Fruit fly (Drosophila melanogaster) whole organism, prepupa: ENCODE data around the gene CG12438.

ENCODE experiments used
- CG10631 ChIP-seq: fragments of 200-800 bp; sonication (Bioruptor generic); optimal IDR thresholded peaks from 2 replicates; lab custom pipeline; 2016; ENCODE audit warnings: missing biosample characterization, missing genetic modification characterization
- CG16779 ChIP-seq: fragments of 200-800 bp; sonication (Bioruptor generic); optimal IDR thresholded peaks from 3 replicates; lab custom pipeline; 2017; ENCODE audit warnings: missing biosample characterization, mild to moderate bottlenecking, missing genetic modification characterization
- CG6276 ChIP-seq: fragments of 200-800 bp; sonication (Bioruptor generic); optimal IDR thresholded peaks from 2 replicates; lab custom pipeline; 2017; ENCODE audit warnings: missing biosample characterization, mild to moderate bottlenecking, missing genetic modification characterization
- Eip93F ChIP-seq: fragments of 200-800 bp; sonication (Bioruptor generic); optimal IDR thresholded peaks from 2 replicates; lab custom pipeline; 2016; ENCODE audit warnings: missing biosample characterization, mild to moderate bottlenecking, missing genetic modification characterization
- Gug ChIP-seq: fragments of 200-800 bp; sonication (Bioruptor generic); IDR thresholded peaks from 2 replicates; pipeline ENCODE4 v1.3.6; 2022; ENCODE audit warnings: missing biosample characterization, missing genetic modification characterization
- Hr39 ChIP-seq: fragments of 200-800 bp; sonication (Bioruptor generic); optimal IDR thresholded peaks from 2 replicates; lab custom pipeline; 2016; ENCODE audit warnings: missing biosample characterization, missing genetic modification characterization
- cyc ChIP-seq: fragments of 200-800 bp; sonication (Bioruptor generic); optimal IDR thresholded peaks from 3 replicates; lab custom pipeline; 2016; ENCODE audit warnings: missing biosample characterization, missing genetic modification characterization
- dac ChIP-seq: fragments of 200-800 bp; sonication (Bioruptor generic); optimal IDR thresholded peaks from 2 replicates; lab custom pipeline; 2017; ENCODE audit warnings: missing biosample characterization, mild to moderate bottlenecking, missing genetic modification characterization
- salr ChIP-seq, 2 experiments: fragments of 200-800 bp; sonication (Bioruptor generic); optimal IDR thresholded peaks; 3 replicates each; lab custom pipeline; 2016 to 2018; ENCODE audit warnings: missing biosample characterization in 2 of 2, missing genetic modification characterization in 2 of 2, mild to moderate bottlenecking in 1 of 2
- ss ChIP-seq, 2 experiments: fragments of 200-800 bp; sonication (Bioruptor generic); optimal IDR thresholded peaks; 2 replicates in 1 of 2; 3 replicates in 1 of 2; lab custom pipeline; 2017 to 2018; ENCODE audit warnings: mild to moderate bottlenecking in 2 of 2, missing biosample characterization in 2 of 2, missing genetic modification characterization in 2 of 2, moderate library complexity in 1 of 2

DNA sequence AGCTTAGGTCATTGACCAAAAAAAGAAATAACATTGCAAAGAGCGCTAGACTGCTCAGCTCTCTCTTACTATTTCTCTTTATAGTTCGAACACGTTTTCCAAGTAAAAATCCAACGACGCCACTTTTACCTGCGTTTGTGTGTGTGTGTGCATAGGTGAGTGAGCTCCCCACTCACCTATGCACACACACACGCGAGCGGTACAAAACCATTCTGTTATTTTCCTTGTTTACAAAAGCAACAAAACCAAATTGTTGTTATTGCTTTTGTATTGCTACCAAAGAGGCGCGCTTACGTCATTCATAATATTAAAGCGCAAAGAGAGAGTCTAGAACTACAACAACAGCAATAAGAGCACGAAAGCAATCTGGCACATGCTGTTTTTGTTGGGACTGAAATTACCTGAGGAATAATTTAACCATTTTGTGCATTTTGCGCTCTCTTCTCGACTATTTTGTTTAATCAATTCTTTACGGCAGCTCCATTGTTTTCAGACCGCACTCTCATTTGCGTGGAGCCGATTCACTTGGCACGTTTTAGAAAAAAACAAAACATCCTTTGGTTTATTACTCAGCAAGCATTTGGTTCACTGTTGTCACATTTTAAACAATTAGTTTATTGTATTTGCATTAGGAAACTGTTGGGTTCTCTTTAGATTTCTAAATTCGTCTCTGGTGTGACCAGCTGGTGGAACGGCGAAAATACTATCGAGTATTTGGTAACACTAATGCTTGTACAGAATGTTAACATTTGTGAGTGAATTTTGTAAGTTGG, 11.9 kb upstream of the CG12438 start, which contains the start of gene raw:
- TF ChIP-seq Gug (GFP tag; lab: Robert Waterston, UW) (no peak), Eip93F (GFP tag; lab: Kevin White, UChicago) (no peak), salr (GFP tag; optimal IDR thresholded peaks at IDR 0.05; lab: Kevin White, UChicago) (no peak), cyc (no peak), Hr39 (GFP tag; lab: Kevin White, UChicago) (no peak), CG6276 (GFP tag; lab: Kevin White, UChicago) (peak; percentile 17), CG16779 (tag; lab: Kevin White, UChicago) (no peak), ss (GFP tag; optimal IDR thresholded peaks at IDR 0.05; lab: Kevin White, UChicago) (peak; percentile 30 to 65), dac (GFP tag; lab: Kevin White, UChicago) (no peak), CG10631 (no peak)
